Worm (Caenorhabditis elegans) whole organism, L2 larva: ENCODE results near the gene daf-11.

ENCODE experiments used
- C34F6.9 ChIP-seq: fragments of 150-350 bp; optimal IDR thresholded peaks from 2 replicates; lab custom pipeline; 2014; ENCODE audit warnings: missing biosample characterization, missing genetic modification characterization
- R02D3.7 ChIP-seq: fragments of 150-350 bp; optimal IDR thresholded peaks from 2 replicates; lab custom pipeline; 2014; ENCODE audit warnings: missing biosample characterization, missing genetic modification characterization
- Y55F3AM.14 ChIP-seq: fragments of 200-800 bp; sonication (Bioruptor generic); optimal IDR thresholded peaks from 2 replicates; lab custom pipeline; 2018; ENCODE audit warnings: mild to moderate bottlenecking, missing genetic modification characterization, missing compliant biosample characterization
- ZK546.5 ChIP-seq: sonication (generic microtip); optimal IDR thresholded peaks from 2 replicates; lab custom pipeline; 2017; ENCODE audit warnings: missing biosample characterization, missing genetic modification characterization
- ama-1 ChIP-seq: fragments of 150-350 bp; optimal IDR thresholded peaks from 2 replicates; lab custom pipeline; 2018; ENCODE audit warnings: inconsistent platforms
- blmp-1 ChIP-seq: sonication (generic microtip); optimal IDR thresholded peaks from 2 replicates; lab custom pipeline; 2017; ENCODE audit warnings: missing genetic modification characterization, mild to moderate bottlenecking, missing compliant biosample characterization, antibody characterized with exemption, moderate library complexity; ENCODE audit not compliant: insufficient read depth
- ceh-16 ChIP-seq: fragments of 150-350 bp; optimal IDR thresholded peaks from 2 replicates; lab custom pipeline; 2014; ENCODE audit warnings: missing biosample characterization, missing genetic modification characterization
- dmd-4 ChIP-seq: sonication (generic microtip); optimal IDR thresholded peaks from 2 replicates; lab custom pipeline; 2017; ENCODE audit warnings: missing biosample characterization, missing genetic modification characterization
- egl-27 ChIP-seq: sonication (generic microtip); optimal IDR thresholded peaks from 3 replicates; lab custom pipeline; 2017; ENCODE audit warnings: missing biosample characterization, missing genetic modification reagents, missing genetic modification characterization
- elt-1 ChIP-seq: fragments of 150-350 bp; optimal IDR thresholded peaks from 2 replicates; lab custom pipeline; 2014; ENCODE audit warnings: missing biosample characterization, missing genetic modification characterization
- fos-1 ChIP-seq: fragments of 150-350 bp; optimal IDR thresholded peaks from 2 replicates; lab custom pipeline; 2014; ENCODE audit warnings: missing biosample characterization, missing genetic modification characterization
- gmeb-1 ChIP-seq: fragments of 150-350 bp; optimal IDR thresholded peaks from 2 replicates; lab custom pipeline; 2014; ENCODE audit warnings: missing biosample characterization, missing genetic modification characterization
- lin-11 ChIP-seq: fragments of 150-350 bp; sonication (generic microtip); optimal IDR thresholded peaks from 2 replicates; lab custom pipeline; 2014; ENCODE audit warnings: missing biosample characterization, missing genetic modification characterization, inconsistent platforms, mixed read lengths
- lin-13 ChIP-seq: fragments of 150-350 bp; optimal IDR thresholded peaks from 2 replicates; lab custom pipeline; 2014; ENCODE audit warnings: missing biosample characterization, missing genetic modification reagents, missing genetic modification characterization
- lin-39 ChIP-seq: fragments of 150-350 bp; optimal IDR thresholded peaks from 2 replicates; lab custom pipeline; 2014; ENCODE audit warnings: missing biosample characterization, missing genetic modification reagents, missing genetic modification characterization
- lsy-2 ChIP-seq, 2 experiments: fragments of 150-350 bp in 1 of 2; sonication (generic microtip) in 1 of 2; optimal IDR thresholded peaks; 2 replicates each; lab custom pipeline; 2014 to 2017; ENCODE audit warnings: missing biosample characterization in 2 of 2, missing genetic modification characterization in 2 of 2
- mab-5 ChIP-seq: fragments of 150-350 bp; optimal IDR thresholded peaks from 2 replicates; lab custom pipeline; 2014; ENCODE audit warnings: missing biosample characterization, missing genetic modification characterization
- mdl-1 ChIP-seq, 2 experiments: fragments of 150-350 bp in 1 of 2; sonication (generic microtip) in 1 of 2; optimal IDR thresholded peaks; 2 replicates each; lab custom pipeline; 2017; ENCODE audit warnings: missing biosample characterization in 2 of 2, missing genetic modification characterization in 2 of 2
- nhr-10 ChIP-seq: sonication (generic microtip); optimal IDR thresholded peaks from 2 replicates; lab custom pipeline; 2017; ENCODE audit warnings: missing biosample characterization, missing genetic modification characterization
- nhr-12 ChIP-seq: fragments of 150-350 bp; optimal IDR thresholded peaks from 2 replicates; lab custom pipeline; 2014; ENCODE audit warnings: missing biosample characterization, missing genetic modification characterization
- nhr-129 ChIP-seq: fragments of 150-350 bp; optimal IDR thresholded peaks from 2 replicates; lab custom pipeline; 2014; ENCODE audit warnings: missing biosample characterization, missing genetic modification characterization
- nhr-237 ChIP-seq: fragments of 150-350 bp; optimal IDR thresholded peaks from 2 replicates; lab custom pipeline; 2014; ENCODE audit warnings: missing biosample characterization, missing genetic modification characterization
- nhr-25 ChIP-seq: fragments of 150-350 bp; sonication (generic microtip); optimal IDR thresholded peaks from 3 replicates; lab custom pipeline; 2014; ENCODE audit warnings: missing biosample characterization, missing genetic modification characterization
- peb-1 ChIP-seq: fragments of 150-350 bp; optimal IDR thresholded peaks from 2 replicates; lab custom pipeline; 2014; ENCODE audit warnings: missing biosample characterization, missing genetic modification characterization
- sem-4 ChIP-seq: fragments of 150-350 bp; optimal IDR thresholded peaks from 2 replicates; lab custom pipeline; 2014; ENCODE audit warnings: missing biosample characterization, missing genetic modification reagents, missing genetic modification characterization
- skn-1 ChIP-seq: sonication (generic microtip); optimal IDR thresholded peaks from 2 replicates; lab custom pipeline; 2017; ENCODE audit warnings: missing biosample characterization, missing genetic modification characterization
- sma-9 ChIP-seq, 2 experiments: fragments of 150-350 bp in 1 of 2; sonication (generic microtip) in 1 of 2; optimal IDR thresholded peaks; 2 replicates each; lab custom pipeline; 2014 to 2016; ENCODE audit warnings: missing genetic modification characterization in 2 of 2, mild to moderate bottlenecking in 1 of 2, missing biosample characterization in 1 of 2, missing compliant biosample characterization in 1 of 2, missing genetic modification reagents in 1 of 2, moderate library complexity in 1 of 2
- snpc-4 ChIP-seq: fragments of 150-350 bp; optimal IDR thresholded peaks from 2 replicates; lab custom pipeline; 2014; ENCODE audit warnings: missing biosample characterization, missing genetic modification characterization
- unc-55 ChIP-seq: fragments of 150-350 bp; sonication (generic microtip); optimal IDR thresholded peaks from 3 replicates; lab custom pipeline; 2014; ENCODE audit warnings: missing biosample characterization, missing genetic modification reagents, missing genetic modification characterization
- unc-62 ChIP-seq: fragments of 150-350 bp; optimal IDR thresholded peaks from 2 replicates; lab custom pipeline; 2014; ENCODE audit warnings: missing biosample characterization, missing genetic modification reagents, missing genetic modification characterization
- zag-1 ChIP-seq: fragments of 150-350 bp; optimal IDR thresholded peaks from 2 replicates; lab custom pipeline; 2014; ENCODE audit warnings: missing biosample characterization, missing genetic modification characterization
- ztf-11 ChIP-seq: sonication (generic microtip); optimal IDR thresholded peaks from 2 replicates; lab custom pipeline; 2017; ENCODE audit warnings: missing biosample characterization, missing genetic modification characterization

The daf-11 gene

ce11 chrV:11725971-11726370 is at the start of gene daf-11:
TSS of gene daf-11 (minus strand) at chrV:11726071.
- no peak for TF ChIP-seq gmeb-1 (tag; lab: Kevin White, UChicago)
- TF ChIP-seq mdl-1 (tag; optimal IDR thresholded peaks at IDR 0.05; lab: Kevin White, UChicago): no peak
- TF ChIP-seq zag-1 (tag; lab: Kevin White, UChicago): no peak
- TF ChIP-seq ZK546.5: no peak
- TF ChIP-seq nhr-10 (tag; lab: Kevin White, UChicago): no peak
- no peak for TF ChIP-seq ztf-11
- TF ChIP-seq nhr-12 (tag; lab: Kevin White, UChicago): no peak
- TF ChIP-seq fos-1 (tag; lab: Kevin White, UChicago): no peak
- TF ChIP-seq nhr-25 (tag; lab: Kevin White, UChicago): no peak
- TF ChIP-seq blmp-1 (tag; lab: Kevin White, UChicago): no peak
- TF ChIP-seq sma-9 (GFP tag; optimal IDR thresholded peaks at IDR 0.05; lab: Kevin White, UChicago): no peak
- no peak for TF ChIP-seq sma-9 (tag; optimal IDR thresholded peaks at IDR 0.05; lab: Kevin White, UChicago)
- no peak for TF ChIP-seq sem-4 (tag; lab: Kevin White, UChicago)

DNA sequence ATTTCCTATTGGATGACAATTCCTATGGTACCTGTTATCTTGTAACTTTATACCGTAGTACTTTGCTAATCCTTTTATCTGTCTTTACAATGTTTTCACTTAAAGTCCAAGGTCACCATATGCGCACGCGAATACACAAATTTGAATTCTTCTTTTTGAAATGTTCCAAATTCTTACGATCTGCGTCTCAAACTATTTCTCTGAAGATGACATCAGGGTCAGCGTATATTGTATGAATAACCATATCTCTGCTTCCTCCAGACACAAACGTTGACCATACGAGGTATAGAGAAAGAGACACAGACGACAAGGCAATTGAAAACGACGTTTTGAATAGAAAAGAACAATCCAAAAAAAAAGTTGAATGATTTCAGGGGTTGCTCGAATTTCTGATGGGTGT is 48.1 kb upstream of the daf-11 start:
- TF ChIP-seq C34F6.9 (no peak), ceh-16 (tag; lab: Kevin White, UChicago) (peak; percentile 27), fos-1 (tag; lab: Kevin White, UChicago) (peak; percentile 62), nhr-25 (tag; lab: Kevin White, UChicago) (peak; percentile 39)

ce11 chrV:11773420-11773819 is 47.5 kb upstream of the daf-11 start, which contains the start of gene bus-18:
TSS of gene bus-18 (plus strand) at chrV:11773720.
- TF ChIP-seq unc-55 (no peak), peb-1 (no peak), ama-1 (lab: Kevin White, UChicago) (no peak), sma-9 (GFP tag; optimal IDR thresholded peaks at IDR 0.05; lab: Kevin White, UChicago) (no peak), sma-9 (tag; optimal IDR thresholded peaks at IDR 0.05; lab: Kevin White, UChicago) (no peak), nhr-129 (tag; lab: Kevin White, UChicago) (no peak)

DNA sequence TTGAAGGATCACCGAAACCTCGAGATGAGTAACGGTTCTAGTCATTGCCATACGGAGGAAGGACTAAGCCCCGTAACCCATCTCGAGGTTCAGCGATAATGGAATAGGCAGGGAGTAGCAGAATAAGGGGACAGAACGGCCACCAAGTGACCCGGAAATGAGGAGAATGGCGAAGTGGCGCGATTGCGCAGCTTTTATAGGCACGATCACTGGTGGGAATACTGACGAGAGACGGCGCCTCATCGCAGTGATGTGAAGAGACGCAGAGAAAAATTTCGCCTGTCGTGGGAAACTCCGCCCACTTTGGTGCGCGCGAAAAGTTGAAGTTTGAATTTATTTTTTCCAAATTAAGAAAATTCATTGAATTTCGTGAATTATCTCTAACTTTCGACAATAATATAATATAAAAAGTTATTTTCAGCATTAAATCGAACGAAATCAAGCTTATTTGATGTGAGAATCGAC is 44.2 kb upstream of the daf-11 start, which contains the start of gene F55A11.4:
F55A11.4 (plus strand) TSS at position 415 of the 465 bp plus-strand sequence.
- no peak for TF ChIP-seq nhr-12 (tag; lab: Kevin White, UChicago)
- no peak for TF ChIP-seq egl-27
- TF ChIP-seq fos-1 (tag; lab: Kevin White, UChicago): no peak
- TF ChIP-seq nhr-25 (tag; lab: Kevin White, UChicago): peak; percentile 10
- TF ChIP-seq sma-9 (GFP tag; optimal IDR thresholded peaks at IDR 0.05; lab: Kevin White, UChicago): no peak
- no peak for TF ChIP-seq sma-9 (tag; optimal IDR thresholded peaks at IDR 0.05; lab: Kevin White, UChicago)
- no peak for TF ChIP-seq Y55F3AM.14 (GFP tag; lab: Kevin White, UChicago)
- no peak for TF ChIP-seq zag-1 (tag; lab: Kevin White, UChicago)
- no peak for TF ChIP-seq ZK546.5
- peak; percentile 32 for TF ChIP-seq ama-1 (lab: Kevin White, UChicago)
- no peak for TF ChIP-seq snpc-4 (tag; lab: Kevin White, UChicago)
- no peak for TF ChIP-seq unc-62 (GFP tag; lab: Kevin White, UChicago)
- TF ChIP-seq lin-11 (tag; lab: Kevin White, UChicago): no peak
- TF ChIP-seq mdl-1 (tag; optimal IDR thresholded peaks at IDR 0.05; lab: Kevin White, UChicago): no peak
- no peak for TF ChIP-seq dmd-4 (tag; lab: Kevin White, UChicago)
- TF ChIP-seq, all 48 proteins: peak for 2

DNA sequence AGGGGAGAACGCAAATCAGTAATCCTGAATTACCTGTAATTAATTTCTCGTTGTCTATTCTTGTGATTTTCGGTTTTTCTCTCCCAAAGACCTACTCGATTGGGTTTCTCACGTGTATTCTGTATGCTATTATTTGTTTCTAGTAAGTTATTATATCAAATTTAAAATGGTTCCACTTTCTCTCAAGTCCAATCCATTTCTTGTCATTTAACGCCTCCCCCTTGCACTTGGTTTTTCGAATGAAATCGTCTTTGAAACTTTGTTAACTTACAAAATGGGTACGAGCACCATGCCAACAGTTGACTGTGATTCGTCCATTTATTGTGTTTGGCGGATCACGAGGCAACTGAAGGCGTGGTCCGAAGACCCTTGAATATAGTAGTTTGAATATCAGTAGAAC is 43.8 kb upstream of the daf-11 start:
- TF ChIP-seq nhr-237 (tag; lab: Kevin White, UChicago) (no peak), elt-1 (tag; lab: Kevin White, UChicago) (no peak), lin-39 (no peak), ceh-16 (tag; lab: Kevin White, UChicago) (no peak), skn-1 (no peak), snpc-4 (tag; lab: Kevin White, UChicago) (no peak), nhr-25 (tag; lab: Kevin White, UChicago) (no peak)
- TF ChIP-seq, all 48 proteins: peak for 0

ce11 chrV:11767028-11767427 is 41.2 kb upstream of the daf-11 start, which contains the start of gene sel-11:
TSS of gene sel-11 (plus strand) at chrV:11767328.
- TF ChIP-seq mab-5 (tag; lab: Kevin White, UChicago) (no peak), R02D3.7 (tag; lab: Kevin White, UChicago) (no peak), lsy-2 (tag; optimal IDR thresholded peaks at IDR 0.05; lab: Kevin White, UChicago) (no peak), unc-62 (GFP tag; lab: Kevin White, UChicago) (no peak), lin-13 (GFP tag; lab: Kevin White, UChicago) (no peak), sem-4 (tag; lab: Kevin White, UChicago) (no peak), C34F6.9 (no peak), sma-9 (GFP tag; optimal IDR thresholded peaks at IDR 0.05; lab: Kevin White, UChicago) (no peak), sma-9 (tag; optimal IDR thresholded peaks at IDR 0.05; lab: Kevin White, UChicago) (no peak), skn-1 (no peak)
